Worm (Caenorhabditis elegans) whole organism, L1 larva: ENCODE data around the gene unc-115.
A peak's percentile ranks its signal among the peaks of the same experiment; 100 is the strongest.

Experiments
- C16A3.4 ChIP-seq: fragments of 150-350 bp; optimal IDR thresholded peaks from 2 replicates; lab custom pipeline; 2014; ENCODE audit warnings: missing biosample characterization, missing genetic modification characterization
- C34B4.2 ChIP-seq: sonication (generic microtip); optimal IDR thresholded peaks from 2 replicates; lab custom pipeline; 2017; ENCODE audit warnings: mild to moderate bottlenecking, missing genetic modification characterization, missing compliant biosample characterization
- F16B12.6 ChIP-seq: fragments of 150-350 bp; optimal IDR thresholded peaks from 2 replicates; lab custom pipeline; 2014; ENCODE audit warnings: missing biosample characterization, missing genetic modification characterization
- Y116A8C.19 ChIP-seq: sonication (generic microtip); optimal IDR thresholded peaks from 2 replicates; lab custom pipeline; 2016; ENCODE audit warnings: missing compliant biosample characterization, missing genetic modification characterization, borderline replicate concordance
- alr-1 ChIP-seq: fragments of 200-800 bp; sonication (Bioruptor generic); optimal IDR thresholded peaks from 2 replicates; lab custom pipeline; 2018; ENCODE audit warnings: borderline replicate concordance, mild to moderate bottlenecking, missing genetic modification characterization, missing compliant biosample characterization
- ceh-82 ChIP-seq, 3 experiments: fragments of 150-350 bp in 1 of 3; sonication (generic microtip) in 2 of 3; optimal IDR thresholded peaks; 2 replicates each; lab custom pipeline; 2014 to 2017; ENCODE audit warnings: missing biosample characterization in 3 of 3, missing genetic modification characterization in 3 of 3
- ces-1 ChIP-seq: fragments of 150-350 bp; optimal IDR thresholded peaks from 2 replicates; lab custom pipeline; 2014; ENCODE audit warnings: missing biosample characterization, missing genetic modification reagents, missing genetic modification characterization
- efl-1 ChIP-seq, 4 experiments: fragments of 150-350 bp; optimal IDR thresholded peaks in 3 of 4; peaks in 1 of 4; 1 replicate in 1 of 4; 2 replicates in 3 of 4; lab custom pipeline; 2014; ENCODE audit warnings: missing biosample characterization in 2 of 4, missing genetic modification characterization in 2 of 4, missing genetic modification reagents in 2 of 4
- efl-3 ChIP-seq: fragments of 200-800 bp; sonication (Bioruptor generic); optimal IDR thresholded peaks from 2 replicates; lab custom pipeline; 2018; ENCODE audit warnings: mild to moderate bottlenecking, missing genetic modification characterization, missing compliant biosample characterization
- egl-13 ChIP-seq: sonication (generic microtip); optimal IDR thresholded peaks from 2 replicates; lab custom pipeline; 2016; ENCODE audit warnings: missing genotype, missing genetic modification reagents, missing genetic modification characterization, missing compliant biosample characterization
- elt-3 ChIP-seq, 6 experiments: fragments of 150-350 bp in 1 of 6; sonication (generic microtip); optimal IDR thresholded peaks; 2 replicates each; lab custom pipeline; 2017 to 2018; ENCODE audit warnings: missing biosample characterization in 6 of 6, missing genetic modification characterization in 6 of 6, inconsistent platforms in 1 of 6
- ets-5 ChIP-seq: fragments of 200-800 bp; sonication (Bioruptor generic); IDR thresholded peaks from 2 replicates; pipeline ENCODE4 v1.3.6; 2022; ENCODE audit warnings: missing genetic modification characterization, missing compliant biosample characterization
- fkh-10 ChIP-seq: sonication (generic microtip); optimal IDR thresholded peaks from 2 replicates; lab custom pipeline; 2017; ENCODE audit warnings: missing biosample characterization, missing genetic modification reagents, missing genetic modification characterization
- fkh-4 ChIP-seq: sonication (generic microtip); optimal IDR thresholded peaks from 2 replicates; lab custom pipeline; 2016; ENCODE audit warnings: missing compliant biosample characterization, missing genetic modification characterization, borderline replicate concordance
- fkh-8 ChIP-seq: sonication (generic microtip); optimal IDR thresholded peaks from 2 replicates; lab custom pipeline; 2016; ENCODE audit warnings: mild to moderate bottlenecking, missing genetic modification characterization, missing compliant biosample characterization
- hlh-17 ChIP-seq: fragments of 200-800 bp; sonication (Bioruptor generic); optimal IDR thresholded peaks from 2 replicates; lab custom pipeline; 2018; ENCODE audit warnings: missing genetic modification characterization, mild to moderate bottlenecking, missing compliant biosample characterization, moderate library complexity, borderline replicate concordance
- hlh-4 ChIP-seq: sonication (generic microtip); optimal IDR thresholded peaks from 2 replicates; lab custom pipeline; 2016; ENCODE audit warnings: mild to moderate bottlenecking, missing genetic modification characterization, missing compliant biosample characterization
- irx-1 ChIP-seq: sonication (generic microtip); optimal IDR thresholded peaks from 2 replicates; lab custom pipeline; 2016; ENCODE audit warnings: missing genetic modification characterization, missing compliant biosample characterization
- isw-1 ChIP-seq: fragments of 200-800 bp; sonication (Bioruptor generic); IDR thresholded peaks from 2 replicates; pipeline ENCODE4 v1.3.6; 2022; ENCODE audit warnings: missing genetic modification characterization, missing compliant biosample characterization
- jun-1 ChIP-seq: fragments of 150-350 bp; optimal IDR thresholded peaks from 2 replicates; lab custom pipeline; 2014; ENCODE audit warnings: missing biosample characterization, missing genetic modification reagents, missing genetic modification characterization
- lin-14 ChIP-seq: fragments of 200-800 bp; sonication (Bioruptor generic); optimal IDR thresholded peaks from 2 replicates; lab custom pipeline; 2018; ENCODE audit warnings: mild to moderate bottlenecking, missing genetic modification characterization, moderate library complexity, missing compliant biosample characterization
- lin-35 ChIP-seq, 2 experiments: fragments of 150-350 bp; optimal IDR thresholded peaks; 2 replicates each; lab custom pipeline; 2014; ENCODE audit warnings: missing biosample characterization in 2 of 2, missing genetic modification characterization in 2 of 2, missing genetic modification reagents in 2 of 2
- lir-3 ChIP-seq: sonication (generic microtip); optimal IDR thresholded peaks from 2 replicates; lab custom pipeline; 2016; ENCODE audit warnings: mild to moderate bottlenecking, missing genetic modification characterization, moderate library complexity, missing compliant biosample characterization; ENCODE audit not compliant: poor library complexity
- mab-9 ChIP-seq: fragments of 200-800 bp; sonication (Bioruptor generic); IDR thresholded peaks from 2 replicates; pipeline ENCODE4 v1.3.6; 2022; ENCODE audit warnings: missing genetic modification reagents, missing genetic modification characterization, missing compliant biosample characterization
- mdl-1 ChIP-seq, 2 experiments: fragments of 150-350 bp; optimal IDR thresholded peaks; 2 replicates each; lab custom pipeline; 2014 to 2017; ENCODE audit warnings: missing biosample characterization in 2 of 2, missing genetic modification characterization in 2 of 2, inconsistent platforms in 1 of 2
- nhr-11 ChIP-seq: fragments of 150-350 bp; optimal IDR thresholded peaks from 2 replicates; lab custom pipeline; 2014; ENCODE audit warnings: missing biosample characterization, missing genetic modification characterization
- nhr-19 ChIP-seq: fragments of 200-800 bp; sonication (Bioruptor generic); conservative IDR thresholded peaks from 2 replicates; pipeline ENCODE4 v1.3.6; 2022; ENCODE audit warnings: missing genetic modification characterization, missing compliant biosample characterization
- nhr-71 ChIP-seq: sonication (generic microtip); optimal IDR thresholded peaks from 2 replicates; lab custom pipeline; 2016; ENCODE audit warnings: mild to moderate bottlenecking, missing genetic modification characterization, moderate library complexity, missing compliant biosample characterization
- nhr-77 ChIP-seq: fragments of 150-350 bp; optimal IDR thresholded peaks from 2 replicates; lab custom pipeline; 2014; ENCODE audit warnings: missing biosample characterization, missing genetic modification characterization
- nhr-90 ChIP-seq: sonication (generic microtip); optimal IDR thresholded peaks from 2 replicates; lab custom pipeline; 2016; ENCODE audit warnings: mild to moderate bottlenecking, missing genetic modification characterization, missing compliant biosample characterization; ENCODE audit not compliant: poor library complexity
- rnt-1 ChIP-seq: sonication (generic microtip); optimal IDR thresholded peaks from 2 replicates; lab custom pipeline; 2016; ENCODE audit warnings: mild to moderate bottlenecking, missing genetic modification characterization, moderate library complexity, missing compliant biosample characterization
- skn-1 ChIP-seq: fragments of 150-350 bp; optimal IDR thresholded peaks from 2 replicates; lab custom pipeline; 2014; ENCODE audit warnings: missing biosample characterization, missing genetic modification characterization
- snpc-4 ChIP-seq: fragments of 150-350 bp; optimal IDR thresholded peaks from 2 replicates; lab custom pipeline; 2014; ENCODE audit warnings: missing biosample characterization, missing genetic modification characterization
- snu-23 ChIP-seq: sonication (generic microtip); optimal IDR thresholded peaks from 2 replicates; lab custom pipeline; 2016; ENCODE audit warnings: missing genetic modification characterization, missing compliant biosample characterization
- sox-4 ChIP-seq: sonication (generic microtip); optimal IDR thresholded peaks from 2 replicates; lab custom pipeline; 2016; ENCODE audit warnings: missing genetic modification characterization, missing compliant biosample characterization
- swsn-7 ChIP-seq: sonication (generic microtip); optimal IDR thresholded peaks from 2 replicates; lab custom pipeline; 2016; ENCODE audit warnings: missing genetic modification characterization, missing compliant biosample characterization
- tbx-2 ChIP-seq: sonication (generic microtip); optimal IDR thresholded peaks from 2 replicates; lab custom pipeline; 2016; ENCODE audit warnings: missing genetic modification characterization, missing compliant biosample characterization
- tlp-1 ChIP-seq: fragments of 150-350 bp; optimal IDR thresholded peaks from 2 replicates; lab custom pipeline; 2014; ENCODE audit warnings: missing biosample characterization, missing genetic modification characterization
- unc-130 ChIP-seq: fragments of 150-350 bp; optimal IDR thresholded peaks from 2 replicates; lab custom pipeline; 2017; ENCODE audit warnings: missing biosample characterization, missing genetic modification characterization, inconsistent platforms
- unc-62 ChIP-seq: fragments of 150-350 bp; optimal IDR thresholded peaks from 2 replicates; lab custom pipeline; 2014; ENCODE audit warnings: missing biosample characterization, missing genetic modification reagents, missing genetic modification characterization
- vab-15 ChIP-seq: sonication (generic microtip); optimal IDR thresholded peaks from 2 replicates; lab custom pipeline; 2017; ENCODE audit warnings: missing genotype, mild to moderate bottlenecking, missing genetic modification characterization, missing compliant biosample characterization
- zip-4 ChIP-seq: fragments of 200-800 bp; sonication (Bioruptor generic); optimal IDR thresholded peaks from 2 replicates; lab custom pipeline; 2018; ENCODE audit warnings: mild to moderate bottlenecking, missing genetic modification characterization, moderate library complexity, missing compliant biosample characterization
- ztf-4 ChIP-seq: fragments of 150-350 bp; optimal IDR thresholded peaks from 2 replicates; lab custom pipeline; 2014; ENCODE audit warnings: missing biosample characterization, missing genetic modification characterization

The unc-115 gene

ce11 chrX:10150918-10151317 is 4.2 kb downstream of the unc-115 start:
- TF ChIP-seq nhr-77 (tag; lab: Kevin White, UChicago) = no peak
- peak; percentile 22 for TF ChIP-seq ces-1 (GFP tag; lab: Kevin White, UChicago)
- TF ChIP-seq zip-4 (GFP tag; lab: Kevin White, UChicago) = no peak
- TF ChIP-seq lin-14 = peak; percentile 43
- no peak for TF ChIP-seq tbx-2 (tag; lab: Kevin White, UChicago)
- TF ChIP-seq mab-9 = no peak
- no peak for TF ChIP-seq nhr-71 (tag; lab: Kevin White, UChicago)
- TF ChIP-seq ztf-4 (tag; lab: Kevin White, UChicago) = no peak
- TF ChIP-seq nhr-11 (tag; lab: Kevin White, UChicago) = no peak
- TF ChIP-seq unc-62 (GFP tag; lab: Kevin White, UChicago) = no peak

- TF ChIP-seq efl-1 (optimal IDR thresholded peaks at IDR 0.05; lab: Kevin White, UChicago) (no peak), efl-1 (GFP tag; optimal IDR thresholded peaks at IDR 0.05 in 1 of 2; lab: Kevin White, UChicago) (peak in 1 of 2 experiments; percentile 43), isw-1 (GFP tag; lab: Robert Waterston, UW) (peak; percentile 12; the same call in 1 of the 2 replicates), C16A3.4 (no peak), ces-1 (GFP tag; lab: Kevin White, UChicago) (peak; percentile 59), ceh-82 (tag; optimal IDR thresholded peaks at IDR 0.05; lab: Kevin White, UChicago) (peak in 2 of 3 experiments; percentile 13 to 32), sox-4 (tag; lab: Kevin White, UChicago) (no peak), rnt-1 (tag; lab: Kevin White, UChicago) (no peak), lin-14 (peak; percentile 66), nhr-90 (tag; lab: Kevin White, UChicago) (no peak), alr-1 (tag; lab: Kevin White, UChicago) (no peak), ets-5 (GFP tag; lab: Robert Waterston, UW) (no peak)
- TF ChIP-seq, all 84 proteins: peak for 5
Measured at ce11 chrX:10154317-10154942, 7.7 kb downstream of the unc-115 start, which contains the start of gene F09B9.5. Gene F09B9.5, plus strand, starts transcription at chrX:10154817.

ce11 chrX:10155127-10155526 is 8.4 kb downstream of the unc-115 start:
- TF ChIP-seq snu-23 (GFP tag; lab: Kevin White, UChicago) = no peak
- peak; percentile 37 for TF ChIP-seq fkh-10 (GFP tag; lab: Kevin White, UChicago)
- TF ChIP-seq lin-14 = peak; percentile 50
- no peak for TF ChIP-seq lir-3

ce11 chrX:10158716-10159115 is 12.0 kb downstream of the unc-115 start, which contains the start of gene erd-2.1:
Gene erd-2.1, minus strand, starts transcription at chrX:10158829.
- no peak for TF ChIP-seq irx-1
- TF ChIP-seq lin-35 (GFP tag; optimal IDR thresholded peaks at IDR 0.05; lab: Kevin White, UChicago) = peak; percentile 37 to 69
- peak in 1 of 2 experiments; percentile 76 for TF ChIP-seq mdl-1 (tag; optimal IDR thresholded peaks at IDR 0.05; lab: Kevin White, UChicago)
- TF ChIP-seq jun-1 (tag; lab: Kevin White, UChicago) = no peak
- no peak for TF ChIP-seq ces-1 (GFP tag; lab: Kevin White, UChicago)
- no peak for TF ChIP-seq ztf-4 (tag; lab: Kevin White, UChicago)
- TF ChIP-seq rnt-1 (tag; lab: Kevin White, UChicago) = peak; percentile 82
- TF ChIP-seq lir-3 = no peak
- TF ChIP-seq hlh-17 (GFP tag; lab: Kevin White, UChicago) = no peak
- TF ChIP-seq snpc-4 (tag; lab: Kevin White, UChicago) = no peak
- TF ChIP-seq egl-13 = no peak
- TF ChIP-seq C34B4.2 = no peak
- TF ChIP-seq fkh-8 = peak; percentile 28
- no peak for TF ChIP-seq efl-3
- TF ChIP-seq Y116A8C.19 = no peak
- TF ChIP-seq nhr-71 (tag; lab: Kevin White, UChicago) = peak; percentile 78
- TF ChIP-seq nhr-19 (GFP tag; lab: Robert Waterston, UW) = peak; percentile 68
- TF ChIP-seq fkh-4 = no peak
- no peak for TF ChIP-seq skn-1
- TF ChIP-seq F16B12.6 (tag; lab: Kevin White, UChicago) = no peak
- TF ChIP-seq swsn-7 = peak; percentile 57
- no peak for TF ChIP-seq mab-9
- TF ChIP-seq elt-3 (tag; optimal IDR thresholded peaks at IDR 0.05; lab: Kevin White, UChicago) = peak in 2 of 6 experiments; percentile 31 to 60
- TF ChIP-seq tlp-1 (tag; lab: Kevin White, UChicago) = no peak
- peak; percentile 37 for TF ChIP-seq vab-15
- no peak for TF ChIP-seq unc-62 (GFP tag; lab: Kevin White, UChicago)
- TF ChIP-seq unc-130 (tag; lab: Kevin White, UChicago) = no peak
- no peak for TF ChIP-seq hlh-4 (tag; lab: Kevin White, UChicago)
- TF ChIP-seq ceh-82 (tag; optimal IDR thresholded peaks at IDR 0.05; lab: Kevin White, UChicago) = peak in 2 of 3 experiments; percentile 33 to 66
